Worm (Caenorhabditis elegans) whole organism, L3 larva: ENCODE measurements around the gene F33G12.3.

Source experiments
- aly-2 ChIP-seq: fragments of 150-350 bp; optimal IDR thresholded peaks from 2 replicates; lab custom pipeline; 2014; ENCODE audit warnings: missing biosample characterization, missing genetic modification characterization
- elt-1 ChIP-seq: fragments of 150-350 bp; optimal IDR thresholded peaks from 2 replicates; lab custom pipeline; 2014; ENCODE audit warnings: missing biosample characterization, missing genetic modification characterization
- mdl-1 ChIP-seq: fragments of 150-350 bp; optimal IDR thresholded peaks from 2 replicates; lab custom pipeline; 2014; ENCODE audit warnings: missing biosample characterization, missing genetic modification characterization
- nfya-1 ChIP-seq: sonication (generic microtip); optimal IDR thresholded peaks from 2 replicates; lab custom pipeline; 2017; ENCODE audit warnings: missing genetic modification characterization, mild to moderate bottlenecking, missing compliant biosample characterization, antibody characterized with exemption, moderate library complexity; ENCODE audit not compliant: insufficient read depth
- nhr-11 ChIP-seq: fragments of 150-350 bp; optimal IDR thresholded peaks from 2 replicates; lab custom pipeline; 2014; ENCODE audit warnings: missing biosample characterization, missing genetic modification characterization
- nhr-77 ChIP-seq: fragments of 150-350 bp; optimal IDR thresholded peaks from 2 replicates; lab custom pipeline; 2014; ENCODE audit warnings: missing biosample characterization, missing genetic modification characterization
- pha-4 ChIP-seq: fragments of 150-350 bp; optimal IDR thresholded peaks from 2 replicates; lab custom pipeline; 2014; ENCODE audit warnings: missing biosample characterization, missing genetic modification reagents, missing genetic modification characterization
- pqm-1 ChIP-seq: fragments of 150-350 bp; optimal IDR thresholded peaks from 2 replicates; lab custom pipeline; 2017; ENCODE audit warnings: missing biosample characterization, missing genetic modification characterization, inconsistent platforms
- snpc-4 ChIP-seq: fragments of 150-350 bp; optimal IDR thresholded peaks from 2 replicates; lab custom pipeline; 2014; ENCODE audit warnings: missing biosample characterization, missing genetic modification characterization
- unc-62 ChIP-seq: fragments of 150-350 bp; sonication (generic microtip); optimal IDR thresholded peaks from 4 replicates; lab custom pipeline; 2014; ENCODE audit warnings: missing biosample characterization, missing genetic modification reagents, missing genetic modification characterization
- zag-1 ChIP-seq: fragments of 150-350 bp; optimal IDR thresholded peaks from 2 replicates; lab custom pipeline; 2014; ENCODE audit warnings: missing biosample characterization, missing genetic modification characterization

DNA sequence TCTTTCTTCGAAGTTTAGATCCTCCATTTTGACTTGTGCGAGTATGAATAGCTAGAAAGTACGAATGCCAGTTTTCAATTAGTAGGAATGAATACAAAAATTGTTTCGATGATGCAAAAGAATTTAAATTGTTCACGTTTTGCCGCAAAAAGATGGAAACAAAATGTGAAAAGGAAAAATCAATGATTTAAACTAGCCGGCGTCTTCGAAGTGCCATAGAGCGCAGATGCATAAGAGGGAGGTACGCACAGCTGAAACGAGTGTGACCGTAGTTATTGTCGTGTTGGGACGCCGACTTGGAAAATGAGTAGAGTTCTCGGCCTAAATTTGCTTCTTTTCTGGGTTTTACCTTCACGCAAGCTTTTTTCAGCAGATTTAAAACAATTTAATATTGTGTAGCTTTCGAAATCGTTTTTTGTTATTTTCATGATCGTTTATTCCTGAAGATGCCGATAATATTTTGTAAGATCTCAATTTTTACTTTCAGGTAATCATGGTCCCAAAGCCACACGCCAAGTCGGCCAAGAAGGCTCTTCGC is 21.4 kb upstream of the F33G12.3 start, which contains the start of the genes ify-1 and rpl-22:
- TF ChIP-seq nhr-77 (tag; lab: Kevin White, UChicago) (peak; percentile 13), mdl-1 (tag; lab: Kevin White, UChicago) (no peak), pqm-1 (tag; lab: Kevin White, UChicago) (peak; percentile 91), nhr-11 (tag; lab: Kevin White, UChicago) (peak; percentile 82), snpc-4 (peak; percentile 96), aly-2 (tag; lab: Kevin White, UChicago) (no peak), pha-4 (tag; lab: Kevin White, UChicago) (peak; percentile 99), nfya-1 (tag; lab: Kevin White, UChicago) (peak; percentile 99), unc-62 (GFP tag; lab: Kevin White, UChicago) (peak; percentile 58), zag-1 (no peak), elt-1 (tag; lab: Kevin White, UChicago) (peak; percentile 47)
